Worm (Caenorhabditis elegans): ENCODE data around the gene F54F12.2.

DNA sequence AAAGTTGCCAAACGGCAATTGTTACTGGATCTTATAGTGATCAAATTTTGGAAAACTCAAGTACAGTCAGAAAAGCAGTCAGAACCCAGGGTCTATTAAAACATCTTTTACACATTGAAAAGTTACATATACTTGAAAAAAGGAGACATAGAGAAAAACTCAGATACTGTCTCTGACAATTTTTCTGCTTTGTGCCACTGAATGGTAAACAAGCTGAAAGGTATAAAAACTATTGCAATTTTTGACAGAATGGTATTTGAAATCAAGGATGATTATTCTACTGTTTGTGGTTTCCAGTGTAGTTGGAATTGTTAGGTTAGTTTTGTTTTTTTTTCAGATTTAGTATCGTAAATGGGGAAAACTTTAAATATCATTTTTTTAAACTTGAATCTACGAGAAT is 19.1 kb upstream of the F54F12.2 start, which contains the start of gene cyp-13A11:
- TF ChIP-seq flt-1 (GFP tag; IDR thresholded peaks at IDR 0.05) (no peak), ref-1 (GFP tag; conservative IDR thresholded peaks at IDR 0.05) (no peak), T22C8.4 (GFP tag; IDR thresholded peaks at IDR 0.05) (no peak), tab-1 (GFP tag; IDR thresholded peaks at IDR 0.05) (no peak), ztf-29 (GFP tag; IDR thresholded peaks at IDR 0.05) (no peak), klf-2 (GFP tag; conservative IDR thresholded peaks at IDR 0.05) (no peak), cog-1 (tag; optimal IDR thresholded peaks at IDR 0.05) (no peak), med-1 (GFP tag; optimal IDR thresholded peaks at IDR 0.05; ENCODE audit: insufficient read depth) (no peak)
